Fruit fly (Drosophila melanogaster) Kc167 (cell line): ENCODE data around the gene CG32163.

Source experiments
- Myc ChIP-seq: fragments of >200 bp; optimal IDR thresholded peaks from 2 replicates; lab custom pipeline; 2017; ENCODE audit warnings: missing external identifiers
- Sin3A ChIP-seq: fragments of >200 bp; optimal IDR thresholded peaks from 2 replicates; lab custom pipeline; 2018; ENCODE audit warnings: missing external identifiers
- h ChIP-seq: fragments of >200 bp; optimal IDR thresholded peaks from 3 replicates; lab custom pipeline; 2018; ENCODE audit warnings: missing external identifiers
- insv ChIP-seq: fragments of >200 bp; optimal IDR thresholded peaks from 3 replicates; lab custom pipeline; 2018; ENCODE audit warnings: missing external identifiers
- psq ChIP-seq: fragments of >200 bp; optimal IDR thresholded peaks from 2 replicates; lab custom pipeline; 2017; ENCODE audit warnings: missing external identifiers
- ttk ChIP-seq: sonication (Bioruptor generic); optimal IDR thresholded peaks from 2 replicates; lab custom pipeline; 2017; ENCODE audit warnings: missing external identifiers

The CG32163 gene

DNA sequence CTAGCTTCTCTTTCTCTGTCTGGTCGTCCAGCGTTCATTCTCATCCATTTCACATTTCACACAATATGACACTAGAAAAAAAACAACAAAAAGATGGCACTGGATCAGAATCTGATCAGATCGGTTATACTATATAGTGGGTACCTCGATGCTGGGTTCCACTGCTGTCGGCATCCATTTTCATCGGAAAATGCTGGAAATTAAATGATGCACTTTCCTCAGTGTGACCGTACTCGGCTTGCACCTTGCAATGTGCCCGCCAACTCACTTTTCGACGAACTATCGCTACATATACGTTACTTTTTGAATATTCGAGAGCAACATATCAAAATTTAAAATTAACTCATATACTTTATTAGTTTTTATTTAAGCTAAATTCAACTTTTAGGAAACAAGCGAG is 3.9 kb downstream of the CG32163 start, which contains the start of gene tra:
TSS of gene tra (minus strand) at position 191 of the 400 bp plus-strand sequence.
- TF ChIP-seq h (lab: Kevin White, UChicago) (no peak), Myc (no peak), Sin3A (no peak), psq (lab: Kevin White, UChicago) (no peak), insv (lab: Kevin White, UChicago) (no peak), ttk (no peak)

DNA sequence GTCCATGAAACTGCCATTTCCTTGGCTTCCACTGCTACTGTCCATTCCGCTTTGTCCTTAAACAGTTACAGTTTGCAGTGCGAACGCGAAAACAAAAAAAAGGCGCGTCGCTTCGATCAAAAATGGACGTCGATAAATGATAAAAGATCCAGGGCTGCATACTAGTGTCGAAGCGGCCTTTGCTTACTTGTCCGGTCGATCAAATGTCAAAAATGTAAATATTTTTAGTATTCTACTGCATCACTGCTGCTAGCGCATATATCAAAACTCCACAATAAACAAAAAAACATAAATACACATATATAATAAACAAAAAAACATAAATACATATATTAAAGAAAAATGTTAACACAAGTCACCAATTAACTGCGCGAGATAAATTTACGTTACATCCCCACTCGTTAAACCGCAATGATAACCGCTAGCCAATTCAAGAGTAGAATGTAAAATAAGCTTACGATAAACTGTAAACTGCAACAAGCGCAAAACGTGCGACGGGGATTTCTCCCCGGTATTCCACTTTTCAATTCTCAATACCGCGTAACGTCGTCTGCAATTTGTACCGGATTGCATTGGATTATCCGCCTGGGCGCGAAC is 8.1 kb downstream of the CG32163 start, which contains the start of the genes spd-2 and Apl:
TSS of gene spd-2 (minus strand) at position 93 of the 597 bp plus-strand sequence.
TSS of gene Apl (plus strand) at position 260 of the 597 bp plus-strand sequence.
- no peak for TF ChIP-seq Myc
- TF ChIP-seq psq (lab: Kevin White, UChicago) = no peak
- TF ChIP-seq h (lab: Kevin White, UChicago) = no peak
- no peak for TF ChIP-seq Sin3A
- TF ChIP-seq ttk = no peak
- TF ChIP-seq insv (lab: Kevin White, UChicago) = no peak

DNA sequence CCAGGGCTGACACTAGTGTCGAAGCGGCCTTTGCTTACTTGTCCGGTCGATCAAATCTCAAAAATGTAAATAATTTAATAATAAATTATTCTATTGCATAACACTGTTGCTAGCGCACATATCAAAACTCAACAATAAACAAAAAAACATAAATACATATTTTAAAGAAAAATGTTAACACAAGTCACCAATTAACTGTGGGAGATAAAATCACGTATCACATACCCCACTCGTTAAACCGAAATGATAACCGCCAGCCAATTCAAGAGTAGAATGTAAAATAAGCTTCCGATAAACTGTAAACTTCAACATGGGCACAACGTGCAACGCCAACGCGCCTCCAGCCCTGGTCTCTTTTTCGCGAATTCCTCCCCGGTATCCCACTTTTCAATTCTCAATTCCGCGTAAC is 15.8 kb downstream of the CG32163 start, which contains the start of gene Arts:
TSS of gene Arts (plus strand) at position 116 of the 409 bp plus-strand sequence.
- TF ChIP-seq Sin3A (no peak), psq (lab: Kevin White, UChicago) (no peak), insv (lab: Kevin White, UChicago) (no peak), Myc (no peak), ttk (no peak)

DNA sequence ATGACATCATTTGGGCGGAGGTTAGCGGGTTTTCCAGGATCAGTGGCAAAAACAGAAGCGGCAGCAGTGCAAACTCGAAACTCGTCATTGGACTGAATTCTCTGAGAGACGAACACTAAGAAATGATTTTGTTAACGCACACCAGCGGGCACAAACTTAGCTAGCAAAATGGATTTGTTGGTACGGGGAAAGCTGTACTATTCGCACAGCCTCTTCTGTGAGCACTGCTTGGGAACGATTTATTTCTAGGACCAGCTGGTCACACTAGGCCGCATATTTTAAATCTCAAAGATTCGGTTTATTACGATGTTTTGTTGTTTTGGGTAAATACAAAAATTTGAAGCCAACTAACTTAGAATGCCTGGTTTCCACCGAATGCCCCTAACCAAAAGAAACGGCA is 22.2 kb downstream of the CG32163 start, which contains the start of gene CG4098:
TSS of gene CG4098 (minus strand) at position 228 of the 400 bp plus-strand sequence.
- no peak for TF ChIP-seq psq (lab: Kevin White, UChicago)
- TF ChIP-seq Myc = no peak
- TF ChIP-seq h (lab: Kevin White, UChicago) = no peak
- TF ChIP-seq ttk = no peak
- TF ChIP-seq insv (lab: Kevin White, UChicago) = no peak
- no peak for TF ChIP-seq Sin3A

DNA sequence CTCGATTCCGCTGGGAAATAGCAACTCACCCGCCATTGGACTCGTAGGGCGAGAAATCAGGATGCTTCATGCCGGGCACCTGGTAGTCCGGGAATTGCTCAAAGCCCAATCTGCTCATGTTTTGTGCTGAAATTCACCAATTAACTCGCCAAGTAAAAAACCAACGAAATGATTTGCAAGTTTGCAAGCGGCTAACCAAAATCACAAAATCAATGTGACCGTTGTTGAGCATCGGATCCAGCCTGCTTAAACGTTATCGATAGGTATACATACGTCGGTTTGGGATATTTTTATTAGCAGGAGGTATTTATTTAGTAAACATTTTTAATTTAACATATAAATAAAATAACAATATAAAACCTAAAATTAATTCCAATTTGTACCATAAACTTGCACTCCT is 23.2 kb downstream of the CG32163 start, which contains the start of gene Prosbeta6:
TSS of gene Prosbeta6 (minus strand) at position 218 of the 400 bp plus-strand sequence.
- no peak for TF ChIP-seq insv (lab: Kevin White, UChicago)
- TF ChIP-seq Sin3A = no peak
- no peak for TF ChIP-seq h (lab: Kevin White, UChicago)

DNA sequence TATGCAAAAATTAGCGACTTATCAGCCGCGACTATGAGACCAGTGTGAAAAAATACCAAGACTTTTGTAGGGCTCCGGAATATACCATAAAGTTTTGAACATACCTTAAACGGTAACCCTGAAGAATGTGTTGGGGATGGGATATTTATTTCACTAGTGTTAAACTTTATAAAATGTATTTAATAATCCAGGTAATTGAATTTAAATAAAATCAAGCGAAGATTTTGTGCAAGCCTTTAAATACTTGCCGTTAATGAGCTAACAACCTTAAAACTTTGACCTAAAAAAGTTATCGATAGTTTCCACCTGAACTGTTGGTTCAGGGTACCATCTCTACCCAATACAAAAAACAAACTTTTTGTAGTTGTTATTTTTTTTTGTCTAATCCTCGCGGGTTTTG is 25.2 kb downstream of the CG32163 start, which contains the start of gene CG4101:
TSS of gene CG4101 (plus strand) at position 335 of the 400 bp plus-strand sequence.
- no peak for TF ChIP-seq ttk
- no peak for TF ChIP-seq Sin3A
- no peak for TF ChIP-seq insv (lab: Kevin White, UChicago)
- no peak for TF ChIP-seq h (lab: Kevin White, UChicago)

DNA sequence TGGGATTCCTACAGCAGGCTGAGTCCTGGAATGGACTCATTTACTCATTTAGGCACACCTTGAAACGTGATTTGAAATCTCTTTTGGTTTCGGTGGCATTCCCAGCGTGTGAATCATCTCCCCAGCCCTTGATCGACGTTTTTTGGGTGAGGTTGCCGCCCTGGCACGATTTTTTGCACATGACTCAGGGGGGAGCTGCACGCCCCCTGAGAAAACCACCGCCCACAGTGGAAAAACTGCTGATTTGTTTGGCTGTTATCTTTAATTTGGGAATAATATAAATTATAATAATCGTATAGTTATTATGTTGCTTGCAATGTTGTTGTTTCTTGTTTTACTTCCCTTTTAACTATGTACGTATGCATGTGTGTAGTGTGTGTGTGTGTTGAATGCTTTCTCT is 26.0 kb downstream of the CG32163 start:
- TF ChIP-seq insv (lab: Kevin White, UChicago) (no peak), Sin3A (no peak), ttk (no peak), psq (lab: Kevin White, UChicago) (no peak), Myc (no peak), h (lab: Kevin White, UChicago) (no peak)

DNA sequence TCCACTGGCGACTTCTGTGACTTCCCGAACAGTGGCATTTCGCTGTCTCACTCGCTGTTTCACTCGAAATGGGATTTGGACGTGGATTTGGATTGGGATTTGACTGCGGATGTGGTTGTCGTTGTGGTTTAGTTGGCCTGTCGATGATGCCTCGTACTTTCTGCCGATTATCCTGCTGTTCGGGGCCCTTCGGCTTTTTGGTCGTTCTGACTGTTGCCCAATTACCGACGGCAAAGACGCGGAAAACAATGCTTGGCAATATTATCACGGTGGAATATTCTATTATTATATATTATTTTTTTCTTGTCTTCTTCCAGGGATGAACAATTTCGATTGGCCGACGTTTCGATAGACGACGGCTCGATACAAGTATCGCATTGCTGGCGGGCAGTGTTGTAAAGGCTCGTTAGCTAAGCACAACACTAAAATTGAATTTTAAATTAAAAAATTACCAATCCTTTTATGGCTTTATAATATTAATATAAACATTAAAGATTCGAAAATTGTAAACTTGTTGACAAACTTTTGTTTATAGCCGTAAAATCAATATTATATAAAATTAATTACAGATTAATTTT is 28.3 kb downstream of the CG32163 start, which contains the start of gene Mo25:
TSS of gene Mo25 (minus strand) at position 341 of the 578 bp plus-strand sequence.
- no peak for TF ChIP-seq psq (lab: Kevin White, UChicago)
- TF ChIP-seq insv (lab: Kevin White, UChicago) = no peak
- TF ChIP-seq Sin3A = no peak
- no peak for TF ChIP-seq ttk
- TF ChIP-seq h (lab: Kevin White, UChicago) = no peak
- TF ChIP-seq Myc = no peak

DNA sequence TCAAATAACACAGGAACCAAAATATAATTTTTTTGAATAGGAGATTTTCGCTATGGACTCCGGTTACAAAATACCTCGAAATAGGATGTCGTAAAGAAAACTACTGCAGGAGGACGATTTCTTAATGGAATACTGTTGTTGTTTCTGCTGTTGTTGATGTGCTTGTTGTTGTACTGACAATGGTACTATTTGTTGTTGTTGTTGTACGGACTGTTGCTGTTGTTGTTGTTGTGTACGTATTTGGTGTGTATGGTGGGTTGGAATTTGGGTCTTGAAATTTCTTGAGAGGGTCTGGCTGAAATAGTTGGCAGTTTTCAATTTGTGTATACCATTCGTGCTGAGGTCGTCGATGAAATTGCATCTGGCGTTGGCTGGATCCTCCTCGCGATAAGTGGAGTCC is 39.2 kb downstream of the CG32163 start:
- TF ChIP-seq insv (lab: Kevin White, UChicago) (no peak), ttk (no peak), Myc (no peak), Sin3A (no peak), psq (lab: Kevin White, UChicago) (no peak), h (lab: Kevin White, UChicago) (no peak)

DNA sequence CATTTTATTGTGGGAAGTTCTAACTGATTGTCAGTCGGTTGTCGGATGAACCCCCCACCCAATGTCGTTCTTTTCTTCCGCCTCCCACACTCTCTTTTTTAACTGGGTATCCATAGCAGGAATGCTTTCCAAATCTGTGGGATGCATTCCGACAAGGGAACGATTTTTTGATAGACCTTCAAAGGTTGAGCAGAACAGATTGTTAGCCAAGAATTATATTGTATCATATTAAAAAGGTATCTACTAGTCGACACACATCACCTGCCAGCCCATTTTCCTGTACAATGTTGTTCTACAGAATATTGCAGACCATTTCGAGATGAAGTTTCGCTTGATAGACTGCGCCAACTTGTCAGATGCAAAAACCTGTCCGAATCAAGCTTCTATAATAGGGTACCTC is 42.8 kb downstream of the CG32163 start:
- TF ChIP-seq Sin3A (no peak), psq (lab: Kevin White, UChicago) (no peak), insv (lab: Kevin White, UChicago) (no peak), h (lab: Kevin White, UChicago) (no peak), Myc (no peak)

DNA sequence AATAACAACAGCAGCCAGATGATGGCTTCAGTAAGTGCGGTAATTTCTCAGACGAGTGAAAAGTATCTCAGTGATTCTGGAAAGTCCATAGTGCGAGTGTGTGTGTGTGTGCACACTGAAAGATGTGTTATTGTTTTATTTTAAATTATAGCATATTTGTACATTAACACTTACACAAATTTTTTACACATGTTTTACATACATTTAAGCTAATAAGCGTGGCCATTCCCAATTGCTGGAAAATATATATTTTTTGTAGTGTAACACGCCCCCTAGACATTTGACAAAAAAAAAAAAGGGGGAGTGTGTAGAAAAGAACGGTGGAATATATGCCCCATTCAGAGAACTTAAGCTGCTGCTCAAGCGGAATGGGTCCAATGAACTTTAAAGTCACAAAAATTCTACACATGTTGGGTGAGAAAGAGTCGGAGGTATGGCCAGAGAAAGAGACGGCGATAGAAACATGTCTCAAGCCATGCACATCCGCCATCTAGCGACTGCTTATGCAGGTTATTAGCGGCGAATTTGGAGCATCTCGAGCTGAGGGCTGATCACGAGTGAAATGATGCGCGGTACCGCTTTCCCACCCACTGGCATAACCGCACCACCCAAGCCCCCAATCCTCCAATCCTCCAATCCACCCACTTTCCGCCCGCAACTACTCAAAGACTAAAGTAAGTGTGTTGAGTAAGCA is 45.0 kb downstream of the CG32163 start:
- TF ChIP-seq Myc (no peak), insv (lab: Kevin White, UChicago) (no peak), Sin3A (no peak), ttk (no peak), psq (lab: Kevin White, UChicago) (no peak), h (lab: Kevin White, UChicago) (no peak)

DNA sequence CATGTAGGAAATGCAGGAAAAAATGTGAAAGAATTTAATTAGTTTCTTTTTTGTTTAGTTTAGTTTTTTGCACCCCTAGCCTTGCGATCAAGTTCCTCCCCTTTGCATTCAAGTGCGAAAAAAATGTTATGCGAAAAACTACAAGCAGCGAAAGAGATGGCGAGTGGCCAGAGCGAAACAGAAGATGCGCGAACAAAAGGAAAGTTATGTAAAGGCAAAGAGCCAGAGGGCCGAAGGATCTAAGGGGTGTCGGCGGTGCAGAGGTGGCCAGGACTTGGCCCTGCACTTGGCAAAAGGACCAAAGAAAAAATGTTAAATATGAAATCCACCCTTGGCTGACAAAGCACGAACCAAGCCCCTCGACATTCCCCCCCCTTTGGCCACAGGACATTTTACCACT is 47.1 kb downstream of the CG32163 start:
- TF ChIP-seq insv (lab: Kevin White, UChicago) = no peak
- TF ChIP-seq Sin3A = no peak
- no peak for TF ChIP-seq Myc
- TF ChIP-seq h (lab: Kevin White, UChicago) = no peak
- no peak for TF ChIP-seq psq (lab: Kevin White, UChicago)
- no peak for TF ChIP-seq ttk
